Worm (Caenorhabditis elegans): ENCODE results near the gene Y7A5A.8.
A peak's percentile ranks its signal among the peaks of the same experiment; 100 is the strongest.

Y7A5A.8 gene

DNA sequence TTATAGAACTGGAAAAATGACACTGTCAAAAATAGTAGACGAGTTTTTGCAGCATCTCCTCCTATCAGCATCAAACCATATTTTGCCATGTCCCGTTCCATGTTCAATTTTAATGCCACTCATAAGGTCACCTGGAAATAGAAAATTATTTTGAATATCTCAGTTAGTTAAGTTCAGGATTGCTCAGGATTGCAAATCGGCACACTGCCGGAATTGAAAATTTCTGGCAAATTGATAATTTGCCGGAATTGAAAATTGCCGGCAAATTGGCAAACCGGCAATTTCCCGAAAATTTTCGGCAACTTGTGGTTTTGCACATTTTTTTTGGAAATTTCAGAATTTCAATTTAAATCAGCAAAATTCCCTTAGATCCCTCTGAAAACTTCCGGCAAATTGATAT lies 35.6 kb upstream of the Y7A5A.8 start, which contains the start of gene Y7A5A.5:
Gene Y7A5A.5 (minus strand): TSS at position 101 of the 400 bp plus-strand sequence.
- TF ChIP-seq zfp-3 (GFP tag; conservative IDR thresholded peaks at IDR 0.05) = no peak
- TF ChIP-seq unc-62 (GFP tag; optimal IDR thresholded peaks at IDR 0.05 in 1 of 2) = peak in 1 of 2 experiments; percentile 19
- no peak for TF ChIP-seq unc-62 (tag; optimal IDR thresholded peaks at IDR 0.05)
- TF ChIP-seq zip-11 (GFP tag; IDR thresholded peaks at IDR 0.05) = no peak

DNA sequence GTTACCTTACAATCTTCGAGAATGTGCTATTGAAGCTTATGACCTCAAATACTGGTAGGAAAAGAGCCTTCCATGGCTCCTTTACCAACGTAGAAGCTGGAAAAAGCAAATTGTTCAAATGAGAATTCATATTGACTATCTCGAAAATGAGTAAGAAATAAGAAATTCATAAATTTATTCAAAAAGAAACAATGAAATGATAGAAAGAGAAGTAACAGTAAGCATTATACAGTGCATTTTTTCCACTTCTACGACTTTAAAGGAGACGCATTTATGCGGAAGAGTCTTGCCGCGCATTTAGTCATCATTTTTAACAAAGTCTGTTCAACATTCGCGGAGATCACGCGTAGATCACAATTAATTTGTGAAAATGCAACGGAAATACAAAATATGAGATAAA lies 27.3 kb upstream of the Y7A5A.8 start, which contains the start of gene Y7A5A.10:
Gene Y7A5A.10 (minus strand): TSS at position 101 of the 400 bp plus-strand sequence.
- TF ChIP-seq snpc-4 (tag; optimal IDR thresholded peaks at IDR 0.05) = no peak
- TF ChIP-seq dmd-8 (GFP tag; IDR thresholded peaks at IDR 0.05) = no peak
- TF ChIP-seq lsy-2 (tag; optimal IDR thresholded peaks at IDR 0.05) = no peak
- TF ChIP-seq lin-38 (GFP tag; IDR thresholded peaks at IDR 0.05) = no peak
- TF ChIP-seq mxl-3 (GFP tag; optimal IDR thresholded peaks at IDR 0.05) = no peak
- no peak for TF ChIP-seq ceh-82 (tag; optimal IDR thresholded peaks at IDR 0.05)
- TF ChIP-seq zag-1 (tag; optimal IDR thresholded peaks at IDR 0.05) = no peak
- no peak for TF ChIP-seq lin-1 (GFP tag; IDR thresholded peaks at IDR 0.05)
- TF ChIP-seq ztf-11 (tag; optimal IDR thresholded peaks at IDR 0.05) = no peak
- TF ChIP-seq ceh-20 (GFP tag; IDR thresholded peaks at IDR 0.05) = no peak
- TF ChIP-seq T26A8.4 (GFP tag; IDR thresholded peaks at IDR 0.05) = no peak
- no peak for TF ChIP-seq F44E2.7 (GFP tag; IDR thresholded peaks at IDR 0.05)
- TF ChIP-seq nhr-25 (tag; optimal IDR thresholded peaks at IDR 0.05; ENCODE audit: borderline replicate concordance, insufficient read depth) = no peak
- TF ChIP-seq madf-9 (GFP tag; conservative IDR thresholded peaks at IDR 0.05) = no peak
- TF ChIP-seq F49E8.2 (tag; optimal IDR thresholded peaks at IDR 0.05; ENCODE audit: borderline replicate concordance) = no peak
- TF ChIP-seq zip-11 (GFP tag; IDR thresholded peaks at IDR 0.05) = no peak
- TF ChIP-seq nhr-10 (tag; optimal IDR thresholded peaks at IDR 0.05) = no peak
- no peak for TF ChIP-seq daf-12 (tag; optimal IDR thresholded peaks at IDR 0.05)
- no peak for TF ChIP-seq ceh-28 (tag; optimal IDR thresholded peaks at IDR 0.05)

DNA sequence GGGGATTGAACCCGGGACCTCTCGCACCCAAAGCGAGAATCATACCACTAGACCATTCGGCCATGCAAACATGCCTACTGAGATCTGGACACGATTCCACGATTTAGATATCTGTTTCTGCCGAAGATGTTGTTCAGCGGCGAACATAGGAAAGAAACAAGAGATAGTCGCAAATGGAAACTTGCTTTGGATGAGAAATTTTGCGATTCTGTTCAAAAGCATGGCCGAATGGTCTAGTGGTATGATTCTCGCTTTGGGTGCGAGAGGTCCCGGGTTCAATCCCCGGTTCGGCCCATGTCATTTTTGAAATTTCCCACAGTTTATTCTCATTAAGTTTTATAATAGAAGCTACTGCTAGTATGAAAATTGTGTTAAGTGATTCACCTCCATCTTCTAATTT lies 25.7 kb upstream of the Y7A5A.8 start:
- TF ChIP-seq aha-1 (tag) = peak; percentile 88
- TF ChIP-seq snpc-1.2 (GFP tag; IDR thresholded peaks at IDR 0.05) = peak; percentile 73
- TF ChIP-seq mxl-3 (GFP tag; optimal IDR thresholded peaks at IDR 0.05) = peak; percentile 15
- TF ChIP-seq set-16 (GFP tag; IDR thresholded peaks at IDR 0.05) = no peak
- TF ChIP-seq duxl-1 (tag; optimal IDR thresholded peaks at IDR 0.05; ENCODE audit: poor library complexity) = peak; percentile 33
- TF ChIP-seq daf-16 (GFP tag; optimal IDR thresholded peaks at IDR 0.05) = no peak
- TF ChIP-seq daf-16 (tag; optimal IDR thresholded peaks at IDR 0.05) = no peak
- peak; percentile 21 for TF ChIP-seq spr-3 (GFP tag; optimal IDR thresholded peaks at IDR 0.05)
- TF ChIP-seq zip-2 (tag; optimal IDR thresholded peaks at IDR 0.05) = peak; percentile 70
- peak; percentile 41; the same call in 1 of the 2 replicates for TF ChIP-seq ZK337.2 (GFP tag; IDR thresholded peaks at IDR 0.05)
- peak; percentile 21 for TF ChIP-seq rbr-2 (tag; optimal IDR thresholded peaks at IDR 0.05)
- TF ChIP-seq jun-1 (tag; optimal IDR thresholded peaks at IDR 0.05) = no peak
- TF ChIP-seq D1046.2 (GFP tag; IDR thresholded peaks at IDR 0.05) = 0 out of 2 replicates have a peak, but pooled peaks have one; percentile 24
- no peak for TF ChIP-seq spr-1 (tag; optimal IDR thresholded peaks at IDR 0.05)
- no peak for TF ChIP-seq sdz-12 (GFP tag; optimal IDR thresholded peaks at IDR 0.05)
- 0 out of 2 replicates have a peak, but pooled peaks have one; percentile 56 for TF ChIP-seq lim-7 (GFP tag; IDR thresholded peaks at IDR 0.05)
- peak; percentile 67; the same call in 1 of the 2 replicates for TF ChIP-seq T26A8.4 (GFP tag; IDR thresholded peaks at IDR 0.05)
- 0 out of 2 replicates have a peak, but pooled peaks have one; percentile 16 for TF ChIP-seq ctbp-1 (GFP tag; IDR thresholded peaks at IDR 0.05)
- TF ChIP-seq egl-43 (GFP tag; IDR thresholded peaks at IDR 0.05) = peak; percentile 74
- TF ChIP-seq tra-1 (GFP tag; IDR thresholded peaks at IDR 0.05) = peak; percentile 43; the same call in 1 of the 2 replicates
- peak; percentile 15 for TF ChIP-seq nhr-48 (tag; optimal IDR thresholded peaks at IDR 0.05)
- TF ChIP-seq madf-5 (GFP tag; IDR thresholded peaks at IDR 0.05) = 0 out of 4 replicates have a peak, but pooled peaks of 1 of the 2 experiments have one; percentile 30
- no peak for TF ChIP-seq nhr-6 (tag; optimal IDR thresholded peaks at IDR 0.05)
- TF ChIP-seq lin-1 (GFP tag; IDR thresholded peaks at IDR 0.05) = 0 out of 2 replicates have a peak, but pooled peaks have one; percentile 31
- TF ChIP-seq nhr-102 (tag; optimal IDR thresholded peaks at IDR 0.05) = peak; percentile 42
- TF ChIP-seq zfp-2 (tag; optimal IDR thresholded peaks at IDR 0.05) = no peak
- peak in 1 of 2 experiments; percentile 85 for TF ChIP-seq unc-62 (GFP tag; optimal IDR thresholded peaks at IDR 0.05 in 1 of 2)
- TF ChIP-seq unc-62 (tag; optimal IDR thresholded peaks at IDR 0.05) = no peak
- 0 out of 2 replicates have a peak, but pooled peaks have one; percentile 26 for TF ChIP-seq Y48G9A.11 (GFP tag; IDR thresholded peaks at IDR 0.05)
- peak; percentile 14 for TF ChIP-seq hlh-30 (tag; optimal IDR thresholded peaks at IDR 0.05; ENCODE audit: insufficient read depth)
- no peak for TF ChIP-seq fos-1 (tag; optimal IDR thresholded peaks at IDR 0.05)
